Fruit fly (Drosophila melanogaster): ENCODE data around the gene sgg.

The sgg gene

DNA sequence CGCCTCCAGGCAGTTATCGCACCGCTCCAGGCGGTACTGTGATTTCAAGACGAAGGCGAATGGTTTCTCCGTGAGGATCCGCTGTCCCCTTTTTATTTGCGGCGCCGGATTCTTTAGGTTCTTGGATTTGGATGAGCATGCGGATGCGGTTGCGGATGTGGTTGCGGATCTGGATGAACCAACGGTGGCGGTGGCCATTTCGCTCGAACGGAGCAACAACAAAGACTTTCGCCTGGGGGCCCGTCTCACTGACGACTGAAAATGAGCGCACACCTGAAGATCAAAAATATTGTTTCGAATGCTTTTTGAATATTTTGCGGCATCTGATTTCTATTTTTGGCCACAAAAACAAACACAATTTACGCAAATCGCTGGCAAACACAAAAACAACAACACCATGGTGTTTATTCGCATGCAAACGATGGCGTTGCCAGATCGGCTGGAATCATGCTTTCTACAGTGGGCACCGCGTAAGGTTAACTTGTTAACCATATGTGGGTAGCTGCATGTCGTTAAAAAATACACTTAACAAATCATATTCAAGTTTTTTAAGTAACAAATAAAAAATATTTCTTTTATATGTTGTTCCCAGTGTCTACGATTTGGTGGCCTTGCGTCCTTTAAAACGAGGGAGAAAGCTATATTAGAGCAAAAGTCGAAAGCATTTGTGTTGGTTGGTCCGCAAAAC, 25.1 kb upstream of the sgg start, which contains the start of gene Smyd3 (continued):
- TF ChIP-seq CG1529 (GFP tag; optimal IDR thresholded peaks at IDR 0.05) = no peak
- peak; percentile 69 for TF ChIP-seq danr (GFP tag; IDR thresholded peaks at IDR 0.05)
- peak; percentile 49 for TF ChIP-seq slp2 (GFP tag; optimal IDR thresholded peaks at IDR 0.05)
- TF ChIP-seq Bdp1 (GFP tag; optimal IDR thresholded peaks at IDR 0.05) = peak; percentile 74
- peak; percentile 75 for TF ChIP-seq ase (GFP tag; IDR thresholded peaks at IDR 0.05)
- no peak for TF ChIP-seq amos (GFP tag; IDR thresholded peaks at IDR 0.05; ENCODE audit: partially characterized antibody)
- peak; percentile 66 for TF ChIP-seq CG17829 (tag; optimal IDR thresholded peaks at IDR 0.05)
- no peak for TF ChIP-seq cg (GFP tag; optimal IDR thresholded peaks at IDR 0.05)
- peak; percentile 84 for TF ChIP-seq ind (GFP tag; optimal IDR thresholded peaks at IDR 0.05)
- no peak for TF ChIP-seq CG13287 (GFP tag; IDR thresholded peaks at IDR 0.05; ENCODE audit: partially characterized antibody)
- peak; percentile 53 for TF ChIP-seq nom (GFP tag; optimal IDR thresholded peaks at IDR 0.05)
- TF ChIP-seq unc-4 (GFP tag; IDR thresholded peaks at IDR 0.05; ENCODE audit: partially characterized antibody) = 0 out of 2 replicates have a peak, but pooled peaks have one; percentile 12
- TF ChIP-seq CG34422 (GFP tag; IDR thresholded peaks at IDR 0.05) = peak; percentile 84
- TF ChIP-seq CG5245 (GFP tag; optimal IDR thresholded peaks at IDR 0.05) = peak; percentile 61
- TF ChIP-seq pros (GFP tag; optimal IDR thresholded peaks at IDR 0.05) = no peak
- peak; percentile 33 for TF ChIP-seq mirr (GFP tag; optimal IDR thresholded peaks at IDR 0.05)
- TF ChIP-seq CG2116 (GFP tag; optimal IDR thresholded peaks at IDR 0.05) = peak; percentile 42
- peak; percentile 67 for TF ChIP-seq nmo (GFP tag; optimal IDR thresholded peaks at IDR 0.05)
- no peak for TF ChIP-seq CG15011 (GFP tag; optimal IDR thresholded peaks at IDR 0.05)
- TF ChIP-seq CG4282 (GFP tag; optimal IDR thresholded peaks at IDR 0.05) = no peak
- no peak for TF ChIP-seq HmgD (GFP tag; optimal IDR thresholded peaks at IDR 0.05)
- peak; percentile 45 for TF ChIP-seq CG15601 (tag; optimal IDR thresholded peaks at IDR 0.05)
- no peak for TF ChIP-seq Lim3 (GFP tag; IDR thresholded peaks at IDR 0.05)
- peak; percentile 59 for TF ChIP-seq CG31388 (GFP tag; optimal IDR thresholded peaks at IDR 0.05)
- TF ChIP-seq lilli (GFP tag; optimal IDR thresholded peaks at IDR 0.05) = peak; percentile 92
- no peak for TF ChIP-seq h (optimal IDR thresholded peaks at IDR 0.05)
- peak; percentile 65 for TF ChIP-seq Ets97D (GFP tag; optimal IDR thresholded peaks at IDR 0.05)
- peak; percentile 57 for TF ChIP-seq CG13123 (GFP tag; optimal IDR thresholded peaks at IDR 0.05)
- peak; percentile 72 for TF ChIP-seq CG13296 (GFP tag; optimal IDR thresholded peaks at IDR 0.05)
- TF ChIP-seq fd102C (GFP tag; optimal IDR thresholded peaks at IDR 0.05) = no peak
- no peak for TF ChIP-seq hth (optimal IDR thresholded peaks at IDR 0.05)
- no peak for TF ChIP-seq CG17186 (GFP tag; optimal IDR thresholded peaks at IDR 0.05)
- peak; percentile 10 for TF ChIP-seq salm (tag; optimal IDR thresholded peaks at IDR 0.05)
- TF ChIP-seq pfk (GFP tag; optimal IDR thresholded peaks at IDR 0.05) = no peak
- peak; percentile 81 for TF ChIP-seq Meics (GFP tag; optimal IDR thresholded peaks at IDR 0.05)
- no peak for TF ChIP-seq odd (GFP tag; optimal IDR thresholded peaks at IDR 0.05)
- no peak for TF ChIP-seq CG6254 (GFP tag; optimal IDR thresholded peaks at IDR 0.05)
- peak; percentile 75; the same call in 2 of the 3 replicates for TF ChIP-seq ken (GFP tag; IDR thresholded peaks at IDR 0.05)
- TF ChIP-seq hkb (optimal IDR thresholded peaks at IDR 0.05) = no peak
- TF ChIP-seq hkb (GFP tag; IDR thresholded peaks at IDR 0.05) = peak; percentile 88
- TF ChIP-seq p53 (GFP tag; optimal IDR thresholded peaks at IDR 0.05) = peak; percentile 47
- peak; percentile 65 for TF ChIP-seq ERR (GFP tag; optimal IDR thresholded peaks at IDR 0.05)
- peak; percentile 53 for TF ChIP-seq Nf-YC (tag; optimal IDR thresholded peaks at IDR 0.05)
- TF ChIP-seq wdn (GFP tag; IDR thresholded peaks at IDR 0.05) = peak; percentile 72
- peak; percentile 80 for TF ChIP-seq CG4424 (GFP tag; optimal IDR thresholded peaks at IDR 0.05)
- no peak for TF ChIP-seq CG10147 (GFP tag; optimal IDR thresholded peaks at IDR 0.05)
- TF ChIP-seq CG14860 (GFP tag; IDR thresholded peaks at IDR 0.05; ENCODE audit: partially characterized antibody) = no peak
- peak; percentile 37 for TF ChIP-seq MTF-1 (GFP tag; optimal IDR thresholded peaks at IDR 0.05; ENCODE audit: borderline replicate concordance)
- no peak for TF ChIP-seq Kr (GFP tag; optimal IDR thresholded peaks at IDR 0.05)
- TF ChIP-seq Ada2b (GFP tag; IDR thresholded peaks at IDR 0.05) = peak; percentile 78

Data from whole organism, embryonic.